Worm (Caenorhabditis elegans): ENCODE measurements around the gene gpcp-2.

The gpcp-2 gene

ce11 chrII:8104998-8105397 is 31.8 kb upstream of the gpcp-2 start, which contains the start of gene sfxn-5:
Gene sfxn-5 (minus strand): TSS chrII:8105052.
- peak; percentile 84 for TF ChIP-seq unc-120 (tag; optimal IDR thresholded peaks at IDR 0.05; ENCODE audit: poor library complexity, severe bottlenecking)
- peak; percentile 4 for TF ChIP-seq unc-62 (GFP tag; optimal IDR thresholded peaks at IDR 0.05)
- peak; percentile 91 for TF ChIP-seq hlh-1 (tag; optimal IDR thresholded peaks at IDR 0.05)
- no peak for TF ChIP-seq nhr-237 (tag; optimal IDR thresholded peaks at IDR 0.05)
- TF ChIP-seq snpc-4 (tag; optimal IDR thresholded peaks at IDR 0.05), result no peak

- no peak for TF ChIP-seq drap-1 (GFP tag; optimal IDR thresholded peaks at IDR 0.05)
- no peak for TF ChIP-seq hlh-1 (tag; optimal IDR thresholded peaks at IDR 0.05)
- TF ChIP-seq pha-4 (tag; optimal IDR thresholded peaks at IDR 0.05), result no peak
- TF ChIP-seq unc-62 (GFP tag; optimal IDR thresholded peaks at IDR 0.05), result no peak
- no peak for TF ChIP-seq ceh-39 (tag; optimal IDR thresholded peaks at IDR 0.05)
- TF ChIP-seq M03D4.4 (tag; optimal IDR thresholded peaks at IDR 0.05), result no peak
- TF ChIP-seq bed-3 (GFP tag; optimal IDR thresholded peaks at IDR 0.05), result no peak
- TF ChIP-seq lin-13 (tag; optimal IDR thresholded peaks at IDR 0.05), result no peak
- TF ChIP-seq mls-2 (tag; optimal IDR thresholded peaks at IDR 0.05), result no peak
- no peak for TF ChIP-seq flh-1 (GFP tag; optimal IDR thresholded peaks at IDR 0.05)
- no peak for TF ChIP-seq nhr-76 (tag; optimal IDR thresholded peaks at IDR 0.05)
- no peak for TF ChIP-seq zip-8 (tag; optimal IDR thresholded peaks at IDR 0.05)
- TF ChIP-seq unc-120 (tag; optimal IDR thresholded peaks at IDR 0.05; ENCODE audit: poor library complexity, severe bottlenecking), result no peak
- TF ChIP-seq ztf-11 (tag; optimal IDR thresholded peaks at IDR 0.05), result no peak
- no peak for TF ChIP-seq tbx-8 (GFP tag; optimal IDR thresholded peaks at IDR 0.05)
- no peak for TF ChIP-seq elt-1 (tag; optimal IDR thresholded peaks at IDR 0.05; ENCODE audit: borderline replicate concordance, insufficient read depth)
- no peak for TF ChIP-seq ceh-83 (GFP tag; optimal IDR thresholded peaks at IDR 0.05)
- no peak for TF ChIP-seq nhr-237 (tag; optimal IDR thresholded peaks at IDR 0.05)
- TF ChIP-seq nhr-12 (tag; optimal IDR thresholded peaks at IDR 0.05), result no peak
These were observed 28.9 kb upstream of the gpcp-2 start, which contains the start of gene sre-2 for ce11 chrII:8102041-8102440. Gene sre-2 (minus strand): TSS chrII:8102141.

- TF ChIP-seq zip-8 (tag; optimal IDR thresholded peaks at IDR 0.05), result no peak
- TF ChIP-seq nhr-2 (tag; optimal IDR thresholded peaks at IDR 0.05), result peak; percentile 49
These were observed 26.1 kb upstream of the gpcp-2 start for ce11 chrII:8099212-8099784.

- no peak for TF ChIP-seq ceh-83 (GFP tag; optimal IDR thresholded peaks at IDR 0.05)
- TF ChIP-seq nhr-12 (tag; optimal IDR thresholded peaks at IDR 0.05), result no peak
- peak; percentile 12 for TF ChIP-seq blmp-1 (tag; optimal IDR thresholded peaks at IDR 0.05)
- TF ChIP-seq nhr-237 (tag; optimal IDR thresholded peaks at IDR 0.05), result no peak
- no peak for TF ChIP-seq ham-2 (GFP tag; optimal IDR thresholded peaks at IDR 0.05)
- no peak for TF ChIP-seq ceh-39 (tag; optimal IDR thresholded peaks at IDR 0.05)
- no peak for TF ChIP-seq nhr-76 (tag; optimal IDR thresholded peaks at IDR 0.05)
- no peak for TF ChIP-seq pha-4 (tag; optimal IDR thresholded peaks at IDR 0.05)
- no peak for TF ChIP-seq lin-32 (GFP tag; optimal IDR thresholded peaks at IDR 0.05)
These were observed 20.7 kb upstream of the gpcp-2 start for ce11 chrII:8093914-8094313.

ce11 chrII:8093283-8093682 is 20.1 kb upstream of the gpcp-2 start:
- no peak for TF ChIP-seq cnd-1 (tag; optimal IDR thresholded peaks at IDR 0.05)
- no peak for TF ChIP-seq mab-5 (tag; optimal IDR thresholded peaks at IDR 0.05)
- no peak for TF ChIP-seq lin-13 (tag; optimal IDR thresholded peaks at IDR 0.05)
- no peak for TF ChIP-seq ztf-11 (tag; optimal IDR thresholded peaks at IDR 0.05)
- no peak for TF ChIP-seq ceh-39 (tag; optimal IDR thresholded peaks at IDR 0.05)
- no peak for TF ChIP-seq nhr-12 (tag; optimal IDR thresholded peaks at IDR 0.05)
- TF ChIP-seq ceh-43 (GFP tag; optimal IDR thresholded peaks at IDR 0.05), result no peak
- no peak for TF ChIP-seq elt-3 (tag; optimal IDR thresholded peaks at IDR 0.05)
- TF ChIP-seq unc-120 (tag; optimal IDR thresholded peaks at IDR 0.05; ENCODE audit: poor library complexity, severe bottlenecking), result no peak
- no peak for TF ChIP-seq drap-1 (GFP tag; optimal IDR thresholded peaks at IDR 0.05)
- no peak for TF ChIP-seq ham-2 (GFP tag; optimal IDR thresholded peaks at IDR 0.05)
- no peak for TF ChIP-seq unc-62 (GFP tag; optimal IDR thresholded peaks at IDR 0.05)
- TF ChIP-seq mls-2 (tag; optimal IDR thresholded peaks at IDR 0.05), result no peak
- no peak for TF ChIP-seq lsy-2 (tag; optimal IDR thresholded peaks at IDR 0.05)

- TF ChIP-seq hlh-1 (tag; optimal IDR thresholded peaks at IDR 0.05) (no peak), ceh-39 (tag; optimal IDR thresholded peaks at IDR 0.05) (no peak), ceh-83 (GFP tag; optimal IDR thresholded peaks at IDR 0.05) (no peak), lin-32 (GFP tag; optimal IDR thresholded peaks at IDR 0.05) (no peak), ztf-11 (tag; optimal IDR thresholded peaks at IDR 0.05) (no peak), unc-120 (tag; optimal IDR thresholded peaks at IDR 0.05; ENCODE audit: poor library complexity, severe bottlenecking) (no peak), sem-2 (GFP tag; optimal IDR thresholded peaks at IDR 0.05) (no peak), flh-1 (GFP tag; optimal IDR thresholded peaks at IDR 0.05) (no peak), elt-1 (tag; optimal IDR thresholded peaks at IDR 0.05; ENCODE audit: borderline replicate concordance, insufficient read depth) (no peak), mep-1 (tag; optimal IDR thresholded peaks at IDR 0.05) (no peak), nhr-237 (tag; optimal IDR thresholded peaks at IDR 0.05) (no peak), snpc-4 (tag; optimal IDR thresholded peaks at IDR 0.05) (no peak), elt-3 (tag; optimal IDR thresholded peaks at IDR 0.05) (no peak), zip-8 (tag; optimal IDR thresholded peaks at IDR 0.05) (no peak), sptf-1 (tag; optimal IDR thresholded peaks at IDR 0.05) (no peak), unc-39 (tag; optimal IDR thresholded peaks at IDR 0.05) (no peak), ham-2 (GFP tag; optimal IDR thresholded peaks at IDR 0.05) (no peak), nhr-12 (tag; optimal IDR thresholded peaks at IDR 0.05) (no peak)
These were observed 19.4 kb upstream of the gpcp-2 start, which contains the start of gene ltd-1 for ce11 chrII:8092537-8092936. Gene ltd-1 (minus strand): TSS chrII:8092754.
